Fruit fly (Drosophila melanogaster): Measurements from ENCODE around the gene Grip.

The Grip gene

DNA sequence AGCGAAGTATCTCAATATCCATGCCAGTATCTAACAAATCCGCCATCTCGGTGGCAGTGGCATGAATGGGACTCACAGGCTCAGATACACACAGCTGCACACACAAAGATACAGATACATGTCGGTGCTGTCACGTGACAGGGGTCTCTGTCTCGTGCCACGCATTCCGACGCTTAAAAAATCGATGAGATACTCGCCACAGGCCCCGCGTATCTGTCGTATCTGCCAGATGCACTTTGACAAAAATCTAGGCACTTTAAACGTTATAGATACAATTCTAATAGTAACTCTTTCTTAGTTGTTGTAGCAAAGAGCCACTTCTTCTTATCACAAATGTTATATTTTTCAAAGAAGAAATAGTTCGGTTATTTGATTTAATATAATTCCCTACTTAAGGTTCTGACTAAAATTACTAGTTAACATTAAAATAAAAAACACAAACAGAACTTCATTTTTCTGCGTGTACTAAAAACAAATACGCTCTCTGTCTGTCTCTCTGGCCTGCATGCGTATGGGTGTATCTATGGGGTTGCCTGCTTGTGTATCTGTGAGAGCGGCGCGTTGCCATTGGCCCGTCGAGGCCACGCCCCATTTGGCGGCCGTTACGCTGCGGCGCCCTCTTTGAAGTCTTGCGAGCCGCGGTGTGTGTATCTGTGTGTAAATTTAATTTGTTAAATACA, 34.8 kb downstream of the Grip start, which contains the start of gene CG4766 (continued):
- TF ChIP-seq Eip74EF (GFP tag; optimal IDR thresholded peaks at IDR 0.05) (peak in 1 of 2 experiments; percentile 73), CG10147 (GFP tag; optimal IDR thresholded peaks at IDR 0.05) (peak; percentile 74), lbe (GFP tag; optimal IDR thresholded peaks at IDR 0.05) (peak; percentile 72), pita (GFP tag; optimal IDR thresholded peaks at IDR 0.05) (no peak), CG10267 (tag; optimal IDR thresholded peaks at IDR 0.05) (peak; percentile 87), CG13894 (tag; optimal IDR thresholded peaks at IDR 0.05) (peak; percentile 36), bcd (GFP tag; optimal IDR thresholded peaks at IDR 0.05) (peak; percentile 86), dysf (GFP tag; IDR thresholded peaks at IDR 0.05) (peak; percentile 81), Kr (GFP tag; optimal IDR thresholded peaks at IDR 0.05) (peak; percentile 21), Dip2 (GFP tag; IDR thresholded peaks at IDR 0.05) (no peak), CG16815 (GFP tag; optimal IDR thresholded peaks at IDR 0.05) (peak; percentile 85), Ptx1 (GFP tag; IDR thresholded peaks at IDR 0.05) (peak; percentile 84), CG17829 (tag; optimal IDR thresholded peaks at IDR 0.05) (peak; percentile 93), CG7556 (GFP tag; optimal IDR thresholded peaks at IDR 0.05) (peak; percentile 94), CG2199 (GFP tag; IDR thresholded peaks at IDR 0.05) (peak; percentile 56; the same call in 1 of the 3 replicates), crol (GFP tag; IDR thresholded peaks at IDR 0.05) (no peak), Sry-β (GFP tag; optimal IDR thresholded peaks at IDR 0.05) (peak; percentile 14), Hsf (GFP tag; optimal IDR thresholded peaks at IDR 0.05) (peak; percentile 86), E2f2 (GFP tag; IDR thresholded peaks at IDR 0.05) (peak; percentile 69), HHEX (GFP tag; optimal IDR thresholded peaks at IDR 0.05) (peak; percentile 67), oc (tag; optimal IDR thresholded peaks at IDR 0.05) (peak; percentile 73), CG3995 (GFP tag; optimal IDR thresholded peaks at IDR 0.05) (no peak), CG12942 (GFP tag; optimal IDR thresholded peaks at IDR 0.05) (peak; percentile 63), CG12219 (GFP tag; optimal IDR thresholded peaks at IDR 0.05) (peak; percentile 74), maf-S (GFP tag; optimal IDR thresholded peaks at IDR 0.05) (peak; percentile 61), kay (GFP tag; optimal IDR thresholded peaks at IDR 0.05) (peak; percentile 81), Sry-δ (GFP tag; optimal IDR thresholded peaks at IDR 0.05) (peak; percentile 36), jigr1 (GFP tag; IDR thresholded peaks at IDR 0.05) (no peak), B-H1 (GFP tag; IDR thresholded peaks at IDR 0.05) (peak; percentile 32; the same call in 1 of the 3 replicates), CG7372 (GFP tag; IDR thresholded peaks at IDR 0.05) (peak; percentile 70)

DNA sequence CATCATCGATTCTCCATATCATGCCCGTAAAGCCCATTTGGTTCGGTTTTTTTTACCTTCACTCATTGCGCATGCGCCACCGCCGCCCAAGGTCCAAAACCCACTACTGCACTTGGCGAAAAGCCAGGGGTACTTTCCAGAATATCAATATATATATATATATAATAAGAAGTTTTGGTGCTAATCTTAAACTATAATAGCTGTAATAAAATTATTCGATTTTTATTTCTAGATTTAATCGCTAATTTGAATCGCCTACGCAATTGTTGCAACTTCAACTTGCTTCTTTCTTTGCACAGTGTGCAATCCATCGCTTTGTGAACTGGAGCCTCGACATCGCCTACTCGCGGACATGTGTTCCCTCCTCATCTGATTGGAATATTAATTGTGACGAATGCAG, 37.8 kb downstream of the Grip start:
- no peak for TF ChIP-seq cad (GFP tag; optimal IDR thresholded peaks at IDR 0.05)
- TF ChIP-seq CG5953 (GFP tag; IDR thresholded peaks at IDR 0.05), result no peak
- no peak for TF ChIP-seq unc-4 (GFP tag; IDR thresholded peaks at IDR 0.05; ENCODE audit: partially characterized antibody)
- TF ChIP-seq onecut (GFP tag; IDR thresholded peaks at IDR 0.05), result no peak
- TF ChIP-seq ems (GFP tag; optimal IDR thresholded peaks at IDR 0.05), result no peak
- TF ChIP-seq tup (GFP tag; optimal IDR thresholded peaks at IDR 0.05), result no peak
- no peak for TF ChIP-seq CG1832 (GFP tag; optimal IDR thresholded peaks at IDR 0.05)
- TF ChIP-seq Optix (GFP tag; IDR thresholded peaks at IDR 0.05), result no peak
- no peak for TF ChIP-seq sisA (GFP tag; IDR thresholded peaks at IDR 0.05)
- TF ChIP-seq Spps (tag; optimal IDR thresholded peaks at IDR 0.05), result no peak
- TF ChIP-seq trh (GFP tag; optimal IDR thresholded peaks at IDR 0.05), result no peak
- TF ChIP-seq Camta (GFP tag; optimal IDR thresholded peaks at IDR 0.05), result no peak
- TF ChIP-seq CG7556 (GFP tag; optimal IDR thresholded peaks at IDR 0.05), result no peak
- no peak for TF ChIP-seq Six4 (GFP tag; optimal IDR thresholded peaks at IDR 0.05)
- no peak for TF ChIP-seq CG31365 (tag; optimal IDR thresholded peaks at IDR 0.05)
- TF ChIP-seq bsh (GFP tag; optimal IDR thresholded peaks at IDR 0.05), result peak; percentile 14 to 25
- no peak for TF ChIP-seq dysf (GFP tag; IDR thresholded peaks at IDR 0.05)
- no peak for TF ChIP-seq tgo (GFP tag; IDR thresholded peaks at IDR 0.05)
- TF ChIP-seq sens-2 (GFP tag; IDR thresholded peaks at IDR 0.05), result no peak
- TF ChIP-seq CG13123 (GFP tag; optimal IDR thresholded peaks at IDR 0.05), result no peak
- no peak for TF ChIP-seq CG3281 (GFP tag; optimal IDR thresholded peaks at IDR 0.05)
- TF ChIP-seq lov (optimal IDR thresholded peaks at IDR 0.05), result no peak
- TF ChIP-seq lov (GFP tag; IDR thresholded peaks at IDR 0.05), result no peak
- no peak for TF ChIP-seq CG6654 (GFP tag; optimal IDR thresholded peaks at IDR 0.05)
